Fruit fly (Drosophila melanogaster) S2 (cell line): ENCODE measurements around the gene CG1951.

Source experiments
- CG8478 ChIP-seq: fragments of >200 bp; optimal IDR thresholded peaks from 2 replicates; lab custom pipeline; 2018
- CTCF ChIP-seq, 2 experiments: fragments of >200 bp; optimal IDR thresholded peaks; 2 replicates each; lab custom pipeline; 2018

Gene CG1951

dm6 chr3R:29066285-29066684, 39.2 kb downstream of the CG1951 start:
- no peak for TF ChIP-seq CG8478 (lab: Kevin White, UChicago)
- TF ChIP-seq CTCF (optimal IDR thresholded peaks at IDR 0.05; lab: Kevin White, UChicago) = no peak

- TF ChIP-seq CG8478 (lab: Kevin White, UChicago) = no peak
These were observed 40.1 kb downstream of the CG1951 start for dm6 chr3R:29067091-29067490.

dm6 chr3R:29068430-29069207, 41.6 kb downstream of the CG1951 start:
- TF ChIP-seq CTCF (optimal IDR thresholded peaks at IDR 0.05; lab: Kevin White, UChicago) = no peak
- TF ChIP-seq CG8478 (lab: Kevin White, UChicago) = no peak

dm6 chr3R:29069208-29070072, 42.4 kb downstream of the CG1951 start:
- TF ChIP-seq CG8478 (lab: Kevin White, UChicago) = no peak
- no peak for TF ChIP-seq CTCF (optimal IDR thresholded peaks at IDR 0.05; lab: Kevin White, UChicago)

- TF ChIP-seq CG8478 (lab: Kevin White, UChicago) (no peak), CTCF (optimal IDR thresholded peaks at IDR 0.05; lab: Kevin White, UChicago) (no peak)
These were observed 44.1 kb downstream of the CG1951 start for dm6 chr3R:29071141-29071540.

- no peak for TF ChIP-seq CG8478 (lab: Kevin White, UChicago)
- no peak for TF ChIP-seq CTCF (optimal IDR thresholded peaks at IDR 0.05; lab: Kevin White, UChicago)
These were observed 45.8 kb downstream of the CG1951 start for dm6 chr3R:29072834-29073233.

- TF ChIP-seq CTCF (optimal IDR thresholded peaks at IDR 0.05; lab: Kevin White, UChicago) (no peak), CG8478 (lab: Kevin White, UChicago) (no peak)
These were observed 47.1 kb downstream of the CG1951 start for dm6 chr3R:29074001-29074609.

- TF ChIP-seq CG8478 (lab: Kevin White, UChicago) (no peak), CTCF (optimal IDR thresholded peaks at IDR 0.05; lab: Kevin White, UChicago) (no peak)
These were observed 48.8 kb downstream of the CG1951 start for dm6 chr3R:29075631-29076398.

- TF ChIP-seq CG8478 (lab: Kevin White, UChicago) = no peak
- no peak for TF ChIP-seq CTCF (optimal IDR thresholded peaks at IDR 0.05; lab: Kevin White, UChicago)
These were observed 49.6 kb downstream of the CG1951 start for dm6 chr3R:29076609-29077008.

- TF ChIP-seq CTCF (optimal IDR thresholded peaks at IDR 0.05; lab: Kevin White, UChicago) = no peak
These were observed 50.5 kb downstream of the CG1951 start for dm6 chr3R:29077572-29077971.
